Fruit fly (Drosophila melanogaster): ENCODE measurements around the gene WASp.

WASp gene

dm6 chr3R:28810942-28811676, 20.7 kb downstream of the WASp start, which contains the start of gene wdn:
TSS of gene wdn (minus strand) at chr3R:28811337.
- peak; percentile 36 for TF ChIP-seq bab1 (GFP tag; optimal IDR thresholded peaks at IDR 0.05)
- TF ChIP-seq cnc (optimal IDR thresholded peaks at IDR 0.05) = no peak
- TF ChIP-seq CG1620 (GFP tag; optimal IDR thresholded peaks at IDR 0.05) = peak; percentile 15
- TF ChIP-seq Mnt (GFP tag; optimal IDR thresholded peaks at IDR 0.05) = peak; percentile 27
- TF ChIP-seq ovo (GFP tag; optimal IDR thresholded peaks at IDR 0.05) = peak; percentile 31
- no peak for TF ChIP-seq kay (GFP tag; ENCODE audit: borderline replicate concordance)
- TF ChIP-seq CG7101 (tag; optimal IDR thresholded peaks at IDR 0.05) = peak; percentile 32
- peak; percentile 25 for TF ChIP-seq pad (GFP tag; optimal IDR thresholded peaks at IDR 0.05)
- peak; percentile 13 for TF ChIP-seq CG5204 (GFP tag; optimal IDR thresholded peaks at IDR 0.05)
- TF ChIP-seq CG11617 (GFP tag; optimal IDR thresholded peaks at IDR 0.05) = no peak
- TF ChIP-seq Crg-1 (GFP tag; optimal IDR thresholded peaks at IDR 0.05) = no peak
- no peak for TF ChIP-seq Clk (GFP tag; optimal IDR thresholded peaks at IDR 0.05)
- TF ChIP-seq cic (GFP tag; optimal IDR thresholded peaks at IDR 0.05) = no peak
- TF ChIP-seq CG12768 (GFP tag; optimal IDR thresholded peaks at IDR 0.05) = no peak
- TF ChIP-seq CG14711 (tag; optimal IDR thresholded peaks at IDR 0.05) = no peak
- peak; percentile 31 for TF ChIP-seq Hr96 (GFP tag; optimal IDR thresholded peaks at IDR 0.05)
- no peak for TF ChIP-seq tj (GFP tag; optimal IDR thresholded peaks at IDR 0.05)
- TF ChIP-seq CG33017 (tag; optimal IDR thresholded peaks at IDR 0.05) = no peak
- no peak for TF ChIP-seq CG7045 (GFP tag; optimal IDR thresholded peaks at IDR 0.05)
- no peak for TF ChIP-seq toe (GFP tag; optimal IDR thresholded peaks at IDR 0.05)

dm6 chr3R:28806402-28806801, 25.4 kb downstream of the WASp start, which contains the start of gene CheB98a:
TSS of gene CheB98a (plus strand) at chr3R:28806702.
- no peak for TF ChIP-seq CG1620 (GFP tag; optimal IDR thresholded peaks at IDR 0.05)
- no peak for TF ChIP-seq Crg-1 (GFP tag; optimal IDR thresholded peaks at IDR 0.05)
- no peak for TF ChIP-seq kay (GFP tag; ENCODE audit: borderline replicate concordance)
- TF ChIP-seq CG5204 (GFP tag; optimal IDR thresholded peaks at IDR 0.05) = no peak
- TF ChIP-seq CG11617 (GFP tag; optimal IDR thresholded peaks at IDR 0.05) = no peak
- no peak for TF ChIP-seq CG12768 (GFP tag; optimal IDR thresholded peaks at IDR 0.05)
- TF ChIP-seq CG7101 (tag; optimal IDR thresholded peaks at IDR 0.05) = no peak
- no peak for TF ChIP-seq Clk (GFP tag; optimal IDR thresholded peaks at IDR 0.05)
- no peak for TF ChIP-seq tj (GFP tag; optimal IDR thresholded peaks at IDR 0.05)
- TF ChIP-seq bab1 (GFP tag; optimal IDR thresholded peaks at IDR 0.05) = no peak
- no peak for TF ChIP-seq Hr96 (GFP tag; optimal IDR thresholded peaks at IDR 0.05)
- TF ChIP-seq cnc (optimal IDR thresholded peaks at IDR 0.05) = no peak
- no peak for TF ChIP-seq CG7045 (GFP tag; optimal IDR thresholded peaks at IDR 0.05)
- no peak for TF ChIP-seq pad (GFP tag; optimal IDR thresholded peaks at IDR 0.05)
- TF ChIP-seq cic (GFP tag; optimal IDR thresholded peaks at IDR 0.05) = no peak
- TF ChIP-seq toe (GFP tag; optimal IDR thresholded peaks at IDR 0.05) = no peak

- no peak for TF ChIP-seq CG7045 (GFP tag; optimal IDR thresholded peaks at IDR 0.05)
- TF ChIP-seq kay (GFP tag; ENCODE audit: borderline replicate concordance) = no peak
- TF ChIP-seq Hr96 (GFP tag; optimal IDR thresholded peaks at IDR 0.05) = no peak
- no peak for TF ChIP-seq Crg-1 (GFP tag; optimal IDR thresholded peaks at IDR 0.05)
- TF ChIP-seq cic (GFP tag; optimal IDR thresholded peaks at IDR 0.05) = no peak
- TF ChIP-seq CG14711 (tag; optimal IDR thresholded peaks at IDR 0.05) = no peak
- TF ChIP-seq CG1620 (GFP tag; optimal IDR thresholded peaks at IDR 0.05) = no peak
- TF ChIP-seq ovo (GFP tag; optimal IDR thresholded peaks at IDR 0.05) = no peak
- no peak for TF ChIP-seq Clk (GFP tag; optimal IDR thresholded peaks at IDR 0.05)
- TF ChIP-seq CG7101 (tag; optimal IDR thresholded peaks at IDR 0.05) = no peak
- no peak for TF ChIP-seq toe (GFP tag; optimal IDR thresholded peaks at IDR 0.05)
- TF ChIP-seq bab1 (GFP tag; optimal IDR thresholded peaks at IDR 0.05) = no peak
- TF ChIP-seq cnc (optimal IDR thresholded peaks at IDR 0.05) = no peak
These were observed 26.7 kb downstream of the WASp start for dm6 chr3R:28805164-28805563.

- no peak for TF ChIP-seq bab1 (GFP tag; optimal IDR thresholded peaks at IDR 0.05)
- TF ChIP-seq CG7101 (tag; optimal IDR thresholded peaks at IDR 0.05) = no peak
- TF ChIP-seq CG14711 (tag; optimal IDR thresholded peaks at IDR 0.05) = no peak
- no peak for TF ChIP-seq toe (GFP tag; optimal IDR thresholded peaks at IDR 0.05)
- TF ChIP-seq cnc (optimal IDR thresholded peaks at IDR 0.05) = no peak
- TF ChIP-seq tj (GFP tag; optimal IDR thresholded peaks at IDR 0.05) = no peak
- no peak for TF ChIP-seq Crg-1 (GFP tag; optimal IDR thresholded peaks at IDR 0.05)
- TF ChIP-seq CG7045 (GFP tag; optimal IDR thresholded peaks at IDR 0.05) = no peak
- TF ChIP-seq CG5204 (GFP tag; optimal IDR thresholded peaks at IDR 0.05) = no peak
- TF ChIP-seq ovo (GFP tag; optimal IDR thresholded peaks at IDR 0.05) = no peak
- no peak for TF ChIP-seq CG11617 (GFP tag; optimal IDR thresholded peaks at IDR 0.05)
- TF ChIP-seq kay (GFP tag; ENCODE audit: borderline replicate concordance) = no peak
- no peak for TF ChIP-seq CG1620 (GFP tag; optimal IDR thresholded peaks at IDR 0.05)
- TF ChIP-seq cic (GFP tag; optimal IDR thresholded peaks at IDR 0.05) = no peak
- TF ChIP-seq CG33017 (tag; optimal IDR thresholded peaks at IDR 0.05) = no peak
- TF ChIP-seq Mnt (GFP tag; optimal IDR thresholded peaks at IDR 0.05) = no peak
- TF ChIP-seq CG12768 (GFP tag; optimal IDR thresholded peaks at IDR 0.05) = no peak
- no peak for TF ChIP-seq Clk (GFP tag; optimal IDR thresholded peaks at IDR 0.05)
- no peak for TF ChIP-seq pad (GFP tag; optimal IDR thresholded peaks at IDR 0.05)
These were observed 41.6 kb downstream of the WASp start, which contains the start of gene intr for dm6 chr3R:28790222-28790621. TSS of gene intr (plus strand) at chr3R:28790522.

- TF ChIP-seq cic (GFP tag; optimal IDR thresholded peaks at IDR 0.05) (no peak), CG12768 (GFP tag; optimal IDR thresholded peaks at IDR 0.05) (no peak), cnc (optimal IDR thresholded peaks at IDR 0.05) (no peak)
These were observed 42.5 kb downstream of the WASp start, which contains the start of gene CG34295 for dm6 chr3R:28789317-28789716. TSS of gene CG34295 (plus strand) at chr3R:28789617.

- TF ChIP-seq Clk (GFP tag; optimal IDR thresholded peaks at IDR 0.05) = no peak
- no peak for TF ChIP-seq Crg-1 (GFP tag; optimal IDR thresholded peaks at IDR 0.05)
- no peak for TF ChIP-seq kay (GFP tag; ENCODE audit: borderline replicate concordance)
- no peak for TF ChIP-seq CG33017 (tag; optimal IDR thresholded peaks at IDR 0.05)
- no peak for TF ChIP-seq CG5204 (GFP tag; optimal IDR thresholded peaks at IDR 0.05)
- no peak for TF ChIP-seq cic (GFP tag; optimal IDR thresholded peaks at IDR 0.05)
- TF ChIP-seq bab1 (GFP tag; optimal IDR thresholded peaks at IDR 0.05) = no peak
- TF ChIP-seq tj (GFP tag; optimal IDR thresholded peaks at IDR 0.05) = no peak
- TF ChIP-seq CG1620 (GFP tag; optimal IDR thresholded peaks at IDR 0.05) = no peak
- no peak for TF ChIP-seq CG11617 (GFP tag; optimal IDR thresholded peaks at IDR 0.05)
- TF ChIP-seq CG14711 (tag; optimal IDR thresholded peaks at IDR 0.05) = no peak
- no peak for TF ChIP-seq toe (GFP tag; optimal IDR thresholded peaks at IDR 0.05)
- no peak for TF ChIP-seq ovo (GFP tag; optimal IDR thresholded peaks at IDR 0.05)
- TF ChIP-seq pad (GFP tag; optimal IDR thresholded peaks at IDR 0.05) = no peak
- TF ChIP-seq cnc (optimal IDR thresholded peaks at IDR 0.05) = no peak
- TF ChIP-seq Mnt (GFP tag; optimal IDR thresholded peaks at IDR 0.05) = no peak
- TF ChIP-seq CG7045 (GFP tag; optimal IDR thresholded peaks at IDR 0.05) = no peak
- no peak for TF ChIP-seq CG7101 (tag; optimal IDR thresholded peaks at IDR 0.05)
These were observed 56.1 kb downstream of the WASp start for dm6 chr3R:28775703-28776102.

All from whole organism, adult.